Fruit fly (Drosophila melanogaster) whole organism, larva: ENCODE data around the gene prtp.
"Not testable (repeated sequence)": the region's sequence is repeated elsewhere in the genome, so short reads cannot be mapped to it uniquely, and the experiment has no call there.

ENCODE experiments used
- noc ChIP-seq: fragments of 200-800 bp; sonication (Bioruptor generic); optimal IDR thresholded peaks from 3 replicates; lab custom pipeline; 2019; ENCODE audit warnings: missing biosample characterization, mild to moderate bottlenecking, missing genetic modification characterization, moderate library complexity

prtp gene

DNA sequence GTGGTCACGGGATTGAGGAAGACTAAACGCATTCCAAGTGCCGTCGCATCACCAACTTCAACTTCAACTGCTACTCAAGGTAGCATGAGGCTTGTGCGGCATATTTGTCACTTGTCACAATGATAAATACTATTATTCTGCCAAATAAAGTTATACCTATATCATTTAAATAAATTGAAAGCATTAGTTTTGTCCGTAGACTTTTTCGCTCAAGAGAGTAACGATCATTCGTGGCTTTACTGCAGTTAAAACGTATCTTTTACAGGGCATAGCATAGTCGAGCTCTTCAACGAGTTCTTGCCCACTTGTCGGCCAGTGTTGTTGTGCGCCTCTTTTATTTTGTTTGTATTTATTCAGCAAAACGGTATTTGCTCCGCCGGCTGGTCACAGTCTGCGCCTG, 19.9 kb downstream of the prtp start:
- no peak for TF ChIP-seq noc

DNA sequence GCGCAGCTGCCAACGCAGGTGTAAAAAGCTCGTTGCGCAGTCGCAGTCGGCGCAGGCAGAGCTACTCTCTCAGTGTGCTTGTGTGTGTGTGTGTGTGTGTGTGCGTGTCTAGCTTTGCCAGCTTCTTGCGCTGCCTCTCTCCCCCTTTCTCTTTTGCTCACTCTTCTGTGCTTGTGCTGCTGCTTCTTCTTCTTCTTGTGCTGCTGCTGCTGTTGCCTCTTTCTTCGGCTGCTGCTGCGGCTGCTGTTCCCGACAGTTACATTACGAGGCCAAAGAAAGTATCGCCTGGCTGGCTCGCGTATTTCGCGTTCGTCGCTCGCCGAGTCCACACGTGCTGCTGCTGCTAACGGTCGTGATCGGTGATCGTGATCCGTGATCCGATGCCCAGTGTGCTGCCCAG, 37.4 kb downstream of the prtp start, which contains the start of gene m:
m (plus strand) TSS at position 301 of the 400 bp plus-strand sequence.
- not testable (repeated sequence) for TF ChIP-seq noc

- TF ChIP-seq noc: no peak
Observed at dm6 chrX:11756892-11757291, 40.3 kb downstream of the prtp start.

dm6 chrX:11764540-11765136, 48.1 kb downstream of the prtp start, which contains the start of gene CG9360:
Gene CG9360, minus strand, starts transcription at chrX:11764590.
- no peak for TF ChIP-seq noc

- no peak for TF ChIP-seq noc
Observed at dm6 chrX:11769435-11769834, 52.9 kb downstream of the prtp start.
